Worm (Caenorhabditis elegans): ENCODE data around the gene Y67D8C.9.

Gene Y67D8C.9

DNA sequence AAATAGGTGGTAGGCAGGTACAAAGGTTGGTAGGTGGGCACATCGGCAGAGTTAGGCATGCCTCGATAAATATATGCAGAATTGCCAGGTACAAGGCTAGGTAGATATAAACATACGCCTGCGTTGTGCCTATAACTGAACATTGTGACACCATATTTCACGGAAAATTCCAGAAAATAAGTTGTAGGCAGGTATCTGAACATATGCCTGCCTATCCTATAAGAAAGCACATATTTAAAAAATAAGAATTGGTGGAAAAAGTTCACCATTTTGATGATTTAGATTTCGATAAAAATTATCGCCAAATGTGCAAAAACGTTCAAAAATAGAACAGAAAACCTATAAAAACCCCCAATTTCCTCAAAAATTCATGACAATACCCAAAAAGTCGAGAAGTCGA is 2.9 kb upstream of the Y67D8C.9 start:
- TF ChIP-seq ztf-11 (tag; optimal IDR thresholded peaks at IDR 0.05) = no peak
- TF ChIP-seq pqm-1 (tag; optimal IDR thresholded peaks at IDR 0.05) = no peak
- no peak for TF ChIP-seq lin-15B (tag; optimal IDR thresholded peaks at IDR 0.05)
- TF ChIP-seq nhr-11 (tag; optimal IDR thresholded peaks at IDR 0.05) = no peak
- no peak for TF ChIP-seq F16B12.6 (tag; optimal IDR thresholded peaks at IDR 0.05)
- no peak for TF ChIP-seq hlh-4 (tag; optimal IDR thresholded peaks at IDR 0.05)

DNA sequence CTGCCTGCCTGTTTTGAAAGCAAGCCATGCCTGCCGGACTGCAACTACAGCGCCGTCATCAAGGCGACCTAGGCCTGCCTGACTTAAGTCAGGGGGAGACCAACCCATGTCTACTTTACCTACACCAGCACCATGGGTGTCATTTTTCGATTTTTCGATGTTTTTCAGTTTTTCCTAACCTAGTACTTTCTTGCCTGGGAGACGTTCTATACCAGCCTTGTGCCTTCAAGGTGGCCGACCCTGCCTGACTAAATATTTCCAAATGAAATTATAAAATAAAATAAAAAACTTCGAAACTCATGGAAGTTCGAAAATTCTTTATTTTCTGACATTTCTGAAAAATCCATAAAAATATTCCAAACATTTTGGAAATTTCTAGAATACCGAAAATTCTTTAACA is 9.9 kb downstream of the Y67D8C.9 start:
- TF ChIP-seq ceh-90 (tag; optimal IDR thresholded peaks at IDR 0.05) (no peak), irx-1 (tag; optimal IDR thresholded peaks at IDR 0.05) (no peak), ztf-4 (tag; optimal IDR thresholded peaks at IDR 0.05) (no peak), snpc-4 (tag; optimal IDR thresholded peaks at IDR 0.05) (no peak), xbp-1 (tag; optimal IDR thresholded peaks at IDR 0.05) (no peak), pax-3 (tag; optimal IDR thresholded peaks at IDR 0.05) (no peak), fos-1 (tag; optimal IDR thresholded peaks at IDR 0.05) (no peak), unc-130 (tag; optimal IDR thresholded peaks at IDR 0.05) (no peak), hpl-2 (GFP tag; optimal IDR thresholded peaks at IDR 0.05) (no peak), nhr-237 (tag; optimal IDR thresholded peaks at IDR 0.05) (no peak), mef-2 (tag; optimal IDR thresholded peaks at IDR 0.05) (no peak), efl-1 (optimal IDR thresholded peaks at IDR 0.05) (no peak), efl-1 (GFP tag; optimal IDR thresholded peaks at IDR 0.05 in 1 of 2) (no peak), ama-1 (optimal IDR thresholded peaks at IDR 0.05) (no peak), lir-3 (tag; optimal IDR thresholded peaks at IDR 0.05; ENCODE audit: poor library complexity) (no peak), F16B12.6 (tag; optimal IDR thresholded peaks at IDR 0.05) (no peak), C34B4.2 (tag; optimal IDR thresholded peaks at IDR 0.05) (no peak), sptf-1 (tag; optimal IDR thresholded peaks at IDR 0.05) (no peak), fkh-10 (GFP tag; optimal IDR thresholded peaks at IDR 0.05) (no peak)

DNA sequence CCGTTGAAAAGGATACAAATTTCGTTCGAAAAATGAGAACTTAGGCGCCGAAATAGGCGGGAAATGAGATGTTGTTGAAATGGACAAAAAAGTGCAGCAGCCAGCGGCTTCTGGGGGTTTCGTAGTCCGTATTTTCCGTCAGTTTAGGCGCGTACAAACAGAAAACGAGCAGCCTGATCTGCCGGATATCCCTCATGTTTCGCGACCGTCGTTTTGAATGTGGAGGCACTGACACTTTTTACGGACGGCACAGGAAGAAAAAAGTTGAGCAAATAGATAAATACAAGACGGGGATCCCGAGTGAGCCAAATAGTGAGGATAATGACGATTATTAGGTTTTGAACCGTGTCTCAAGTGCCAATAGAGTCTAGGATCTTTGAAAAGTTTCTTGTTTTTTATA is 10.5 kb downstream of the Y67D8C.9 start, which contains the start of gene Y67D8C.22:
Gene Y67D8C.22, minus strand, starts transcription at position 101 of the 400 bp plus-strand sequence.
- no peak for TF ChIP-seq hlh-17 (GFP tag; optimal IDR thresholded peaks at IDR 0.05; ENCODE audit: borderline replicate concordance)
- no peak for TF ChIP-seq snpc-4 (tag; optimal IDR thresholded peaks at IDR 0.05)
- no peak for TF ChIP-seq irx-1 (tag; optimal IDR thresholded peaks at IDR 0.05)
- no peak for TF ChIP-seq isw-1 (GFP tag; IDR thresholded peaks at IDR 0.05)
- TF ChIP-seq zag-1 (tag; optimal IDR thresholded peaks at IDR 0.05) = no peak
- TF ChIP-seq nhr-12 (tag; optimal IDR thresholded peaks at IDR 0.05) = no peak
- TF ChIP-seq nhr-19 (GFP tag; conservative IDR thresholded peaks at IDR 0.05) = no peak
- no peak for TF ChIP-seq mdl-1 (tag; optimal IDR thresholded peaks at IDR 0.05)
- TF ChIP-seq ceh-88 (GFP tag; IDR thresholded peaks at IDR 0.05) = no peak
- no peak for TF ChIP-seq mef-2 (tag; optimal IDR thresholded peaks at IDR 0.05)
- TF ChIP-seq nhr-77 (tag; optimal IDR thresholded peaks at IDR 0.05) = no peak
- no peak for TF ChIP-seq tbx-2 (tag; optimal IDR thresholded peaks at IDR 0.05)
- TF ChIP-seq Y116A8C.19 (tag; optimal IDR thresholded peaks at IDR 0.05; ENCODE audit: borderline replicate concordance) = no peak
- no peak for TF ChIP-seq aly-2 (tag; optimal IDR thresholded peaks at IDR 0.05)
- TF ChIP-seq nhr-28 (tag; optimal IDR thresholded peaks at IDR 0.05) = no peak
- no peak for TF ChIP-seq unc-130 (tag; optimal IDR thresholded peaks at IDR 0.05)
- no peak for TF ChIP-seq lin-35 (GFP tag; optimal IDR thresholded peaks at IDR 0.05)

DNA sequence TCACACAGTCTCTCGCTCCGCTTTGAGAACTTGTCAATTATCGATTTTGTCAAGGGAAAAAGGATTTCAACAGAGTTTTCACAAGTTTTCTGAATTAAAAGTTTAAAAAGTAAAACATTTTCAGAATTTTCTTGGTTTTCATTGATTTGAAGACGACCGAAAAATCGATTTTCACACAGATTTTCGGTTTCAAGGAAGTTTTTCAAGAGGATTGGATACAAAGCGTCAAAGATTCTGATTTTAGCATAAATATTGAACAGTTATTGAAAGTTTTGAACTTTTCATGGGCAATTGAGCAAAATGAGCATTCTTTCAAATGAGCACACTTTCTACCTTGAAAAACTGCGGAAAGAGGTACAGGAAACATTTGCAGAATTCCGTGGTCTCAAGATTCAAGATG is 14.7 kb downstream of the Y67D8C.9 start, which contains the start of gene Y67D8C.2:
Gene Y67D8C.2, plus strand, starts transcription at position 301 of the 400 bp plus-strand sequence.
- no peak for TF ChIP-seq zag-1 (tag; optimal IDR thresholded peaks at IDR 0.05)
- TF ChIP-seq lin-14 (GFP tag; optimal IDR thresholded peaks at IDR 0.05) = no peak
- TF ChIP-seq fos-1 (tag; optimal IDR thresholded peaks at IDR 0.05) = no peak
- no peak for TF ChIP-seq nhr-12 (tag; optimal IDR thresholded peaks at IDR 0.05)
- TF ChIP-seq alr-1 (tag; optimal IDR thresholded peaks at IDR 0.05; ENCODE audit: borderline replicate concordance) = no peak
- no peak for TF ChIP-seq irx-1 (tag; optimal IDR thresholded peaks at IDR 0.05)
- TF ChIP-seq ztf-11 (tag; optimal IDR thresholded peaks at IDR 0.05) = no peak
- no peak for TF ChIP-seq fkh-10 (GFP tag; optimal IDR thresholded peaks at IDR 0.05)
- no peak for TF ChIP-seq pag-3 (tag; optimal IDR thresholded peaks at IDR 0.05; ENCODE audit: borderline replicate concordance, insufficient read depth)
- no peak for TF ChIP-seq hpl-2 (GFP tag; optimal IDR thresholded peaks at IDR 0.05)
- TF ChIP-seq ceh-90 (tag; optimal IDR thresholded peaks at IDR 0.05) = no peak
- TF ChIP-seq ceh-82 (tag; optimal IDR thresholded peaks at IDR 0.05) = no peak
- no peak for TF ChIP-seq egl-13 (tag; optimal IDR thresholded peaks at IDR 0.05)
- no peak for TF ChIP-seq nhr-76 (tag; optimal IDR thresholded peaks at IDR 0.05)
- no peak for TF ChIP-seq unc-62 (GFP tag; optimal IDR thresholded peaks at IDR 0.05)
- TF ChIP-seq lin-15B (tag; optimal IDR thresholded peaks at IDR 0.05) = no peak
